Worm (Caenorhabditis elegans) whole organism, midembryonic: ENCODE measurements around the gene cup-5.

Experiments
- T22C8.4 ChIP-seq: fragments of 200-800 bp; sonication (Bioruptor generic); IDR thresholded peaks from 2 replicates; pipeline ENCODE4 v1.3.6; 2022; ENCODE audit warnings: missing genetic modification characterization, missing compliant biosample characterization
- cog-1 ChIP-seq: sonication (generic microtip); optimal IDR thresholded peaks from 2 replicates; lab custom pipeline; 2016; ENCODE audit warnings: missing genetic modification characterization, missing compliant biosample characterization
- flt-1 ChIP-seq: fragments of 200-800 bp; sonication (Bioruptor generic); IDR thresholded peaks from 2 replicates; pipeline ENCODE4 v1.3.6; 2022; ENCODE audit warnings: missing genetic modification characterization, missing compliant biosample characterization
- tab-1 ChIP-seq: fragments of 200-800 bp; sonication (Bioruptor generic); IDR thresholded peaks from 2 replicates; pipeline ENCODE4 v1.3.6; 2022; ENCODE audit warnings: missing genetic modification characterization, missing compliant biosample characterization
- ztf-23 ChIP-seq: fragments of 200-800 bp; sonication (Bioruptor generic); IDR thresholded peaks from 2 replicates; pipeline ENCODE4 v1.3.6; 2022; ENCODE audit warnings: missing genetic modification reagents, missing genetic modification characterization, missing compliant biosample characterization

- TF ChIP-seq tab-1 (no peak), ztf-23 (GFP tag; lab: Robert Waterston, UW) (no peak), flt-1 (GFP tag; lab: Robert Waterston, UW) (no peak), cog-1 (tag; lab: Kevin White, UChicago) (no peak), T22C8.4 (GFP tag; lab: Robert Waterston, UW) (no peak)
Observed at ce11 chrIII:7616228-7616627, 32.2 kb downstream of the cup-5 start, which contains the start of gene T04A6.1.
